Fruit fly (Drosophila melanogaster): ENCODE data around the gene Cbl.

- TF ChIP-seq pad (GFP tag; optimal IDR thresholded peaks at IDR 0.05) (no peak), cic (GFP tag; optimal IDR thresholded peaks at IDR 0.05) (no peak), kay (GFP tag; ENCODE audit: borderline replicate concordance) (no peak), Crg-1 (GFP tag; optimal IDR thresholded peaks at IDR 0.05) (no peak), CG7101 (tag; optimal IDR thresholded peaks at IDR 0.05) (no peak), Hr96 (GFP tag; optimal IDR thresholded peaks at IDR 0.05) (no peak), toe (GFP tag; optimal IDR thresholded peaks at IDR 0.05) (no peak), CG7045 (GFP tag; optimal IDR thresholded peaks at IDR 0.05) (no peak), ovo (GFP tag; optimal IDR thresholded peaks at IDR 0.05) (no peak), CG1620 (GFP tag; optimal IDR thresholded peaks at IDR 0.05) (no peak), Clk (GFP tag; optimal IDR thresholded peaks at IDR 0.05) (no peak), CG5204 (GFP tag; optimal IDR thresholded peaks at IDR 0.05) (no peak), tj (GFP tag; optimal IDR thresholded peaks at IDR 0.05) (no peak), CG11617 (GFP tag; optimal IDR thresholded peaks at IDR 0.05) (no peak)
These were observed 34.9 kb downstream of the Cbl start for dm6 chr3L:8459615-8460004.
